Fruit fly (Drosophila melanogaster): Measurements from ENCODE around the gene Ag5r2.

Gene Ag5r2

dm6 chrX:14784002-14784568 is at the start of gene Ag5r2:
Ag5r2 (minus strand) TSS chrX:14784052.
- TF ChIP-seq CG31627 (GFP tag; optimal IDR thresholded peaks at IDR 0.05) (no peak), CG8632 (GFP tag; optimal IDR thresholded peaks at IDR 0.05) (no peak), CG32006 (GFP tag; optimal IDR thresholded peaks at IDR 0.05) (no peak), CG6854 (GFP tag; optimal IDR thresholded peaks at IDR 0.05) (no peak), topi (GFP tag; optimal IDR thresholded peaks at IDR 0.05) (no peak), Gug (GFP tag; IDR thresholded peaks at IDR 0.05) (no peak), Blimp-1 (GFP tag; optimal IDR thresholded peaks at IDR 0.05) (no peak), fd85E (GFP tag; optimal IDR thresholded peaks at IDR 0.05) (no peak), CG11762 (GFP tag; optimal IDR thresholded peaks at IDR 0.05; ENCODE audit: insufficient read depth) (no peak), Eip78C (GFP tag) (no peak), CG8119 (GFP tag; IDR thresholded peaks at IDR 0.05) (no peak), Hr4 (GFP tag; optimal IDR thresholded peaks at IDR 0.05) (no peak), fd59A (GFP tag; optimal IDR thresholded peaks at IDR 0.05) (no peak), Met (GFP tag; optimal IDR thresholded peaks at IDR 0.05) (no peak), CG11902 (GFP tag; optimal IDR thresholded peaks at IDR 0.05) (no peak), Lpt (GFP tag; optimal IDR thresholded peaks at IDR 0.05) (no peak), CG34406 (GFP tag; optimal IDR thresholded peaks at IDR 0.05) (no peak), CG10669 (GFP tag; optimal IDR thresholded peaks at IDR 0.05) (no peak), acj6 (GFP tag; optimal IDR thresholded peaks at IDR 0.05) (no peak)

dm6 chrX:14832562-14833303 is 48.9 kb upstream of the Ag5r2 start, which contains the start of gene CG14411:
CG14411 (plus strand) TSS chrX:14832647.
- TF ChIP-seq eg (GFP tag; IDR thresholded peaks at IDR 0.05) = 0 out of 3 replicates have a peak, but pooled peaks have one; percentile 9
- peak; percentile 80 for TF ChIP-seq svp (GFP tag)
- no peak for TF ChIP-seq CG7368 (GFP tag; optimal IDR thresholded peaks at IDR 0.05)
- peak; percentile 20 for TF ChIP-seq fkh (GFP tag; optimal IDR thresholded peaks at IDR 0.05)
- peak; percentile 43 for TF ChIP-seq achi (GFP tag; optimal IDR thresholded peaks at IDR 0.05)
- TF ChIP-seq Hr39 (GFP tag; optimal IDR thresholded peaks at IDR 0.05) = no peak
- TF ChIP-seq CG6854 (GFP tag; optimal IDR thresholded peaks at IDR 0.05) = peak; percentile 7
- TF ChIP-seq CG16779 (tag; optimal IDR thresholded peaks at IDR 0.05) = no peak
- TF ChIP-seq Eip78C (GFP tag) = peak; percentile 64
- TF ChIP-seq Met (GFP tag; optimal IDR thresholded peaks at IDR 0.05) = no peak
- no peak for TF ChIP-seq Eip93F (GFP tag; optimal IDR thresholded peaks at IDR 0.05)

- TF ChIP-seq topi (GFP tag; optimal IDR thresholded peaks at IDR 0.05) (peak; percentile 3), fkh (GFP tag; optimal IDR thresholded peaks at IDR 0.05) (peak; percentile 6), CG3032 (tag; optimal IDR thresholded peaks at IDR 0.05) (no peak), CG8319 (GFP tag; optimal IDR thresholded peaks at IDR 0.05) (no peak), CG6808 (GFP tag; optimal IDR thresholded peaks at IDR 0.05) (no peak), Hr4 (GFP tag; optimal IDR thresholded peaks at IDR 0.05) (no peak), Hr38 (GFP tag; optimal IDR thresholded peaks at IDR 0.05) (no peak), Sox15 (GFP tag; optimal IDR thresholded peaks at IDR 0.05) (no peak), Eip78C (GFP tag) (peak; percentile 51), svp (GFP tag) (no peak), CG6276 (GFP tag; optimal IDR thresholded peaks at IDR 0.05) (no peak), CG6163 (GFP tag; IDR thresholded peaks at IDR 0.05) (no peak)
Measured at dm6 chrX:14831713-14832561, 48.1 kb upstream of the Ag5r2 start, which contains the start of gene CG14408. CG14408 (minus strand) TSS chrX:14832033.

Measured in whole organism, prepupa.